Worm (Caenorhabditis elegans): Measurements from ENCODE around the gene cpna-4.
"Not testable (repeated sequence)": the region's sequence is repeated elsewhere in the genome, so short reads cannot be mapped to it uniquely, and the experiment has no call there.

The cpna-4 gene

ce11 chrIV:15361244-15361643 lies at the start of gene cpna-4:
Gene cpna-4, plus strand, starts transcription at chrIV:15361544.
- TF ChIP-seq tra-4 (tag; optimal IDR thresholded peaks at IDR 0.05): no peak
- TF ChIP-seq ets-7 (tag; optimal IDR thresholded peaks at IDR 0.05): no peak
- no peak for TF ChIP-seq ama-1 (optimal IDR thresholded peaks at IDR 0.05)
- no peak for TF ChIP-seq ceh-13 (GFP tag; optimal IDR thresholded peaks at IDR 0.05)

DNA sequence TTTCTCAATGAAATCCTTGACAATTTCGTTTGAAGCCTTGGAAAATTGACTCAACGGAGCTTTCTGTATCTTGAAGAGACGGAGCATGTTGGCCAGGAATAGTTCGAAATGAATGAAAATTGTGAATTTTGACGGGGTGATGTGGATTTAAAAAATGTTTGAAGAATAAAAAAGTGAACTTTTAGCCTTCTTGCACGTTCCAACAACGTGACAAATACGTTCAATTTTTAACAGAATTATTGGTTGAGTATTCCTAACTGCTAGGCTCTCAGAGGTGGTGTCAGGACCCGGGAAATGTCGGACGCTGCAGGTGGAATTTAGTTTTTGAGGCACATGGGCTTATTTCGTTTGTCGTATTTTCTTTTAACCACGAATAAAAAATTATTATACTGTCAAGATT lies 49.8 kb upstream of the cpna-4 start, which contains the start of gene Y73F8A.12:
Y73F8A.12 (minus strand) TSS at position 101 of the 400 bp plus-strand sequence.
- not testable (repeated sequence) for TF ChIP-seq hmbx-1, tra-4, hnd-1 (tag; optimal IDR thresholded peaks at IDR 0.05)

- TF ChIP-seq sea-1 (GFP tag; conservative IDR thresholded peaks at IDR 0.05): no peak
- no peak for TF ChIP-seq hmbx-1 (tag; optimal IDR thresholded peaks at IDR 0.05)
- TF ChIP-seq tbx-37 (GFP tag; conservative IDR thresholded peaks at IDR 0.05): no peak
- no peak for TF ChIP-seq scrt-1 (GFP tag; IDR thresholded peaks at IDR 0.05)
- no peak for TF ChIP-seq aly-1 (tag; optimal IDR thresholded peaks at IDR 0.05)
- TF ChIP-seq flt-1 (GFP tag; IDR thresholded peaks at IDR 0.05): no peak
- no peak for TF ChIP-seq ets-7 (tag; optimal IDR thresholded peaks at IDR 0.05)
- TF ChIP-seq B0310.2 (tag; optimal IDR thresholded peaks at IDR 0.05): no peak
- TF ChIP-seq pes-1 (GFP tag; IDR thresholded peaks at IDR 0.05): no peak
- no peak for TF ChIP-seq hnd-1 (tag; optimal IDR thresholded peaks at IDR 0.05)
- no peak for TF ChIP-seq tbx-11 (GFP tag; IDR thresholded peaks at IDR 0.05)
- no peak for TF ChIP-seq ceh-13 (GFP tag; optimal IDR thresholded peaks at IDR 0.05)
- no peak for TF ChIP-seq hmg-4 (GFP tag; optimal IDR thresholded peaks at IDR 0.05)
- no peak for TF ChIP-seq ceh-36 (tag; optimal IDR thresholded peaks at IDR 0.05)
- TF ChIP-seq tra-4 (tag; optimal IDR thresholded peaks at IDR 0.05): no peak
- TF ChIP-seq ama-1 (optimal IDR thresholded peaks at IDR 0.05): no peak
- TF ChIP-seq F13C5.2 (tag; optimal IDR thresholded peaks at IDR 0.05): no peak
These were observed 49.3 kb upstream of the cpna-4 start, which contains the start of gene Y73F8A.13 for ce11 chrIV:15312008-15312407. Gene Y73F8A.13, plus strand, starts transcription at chrIV:15312247.

DNA sequence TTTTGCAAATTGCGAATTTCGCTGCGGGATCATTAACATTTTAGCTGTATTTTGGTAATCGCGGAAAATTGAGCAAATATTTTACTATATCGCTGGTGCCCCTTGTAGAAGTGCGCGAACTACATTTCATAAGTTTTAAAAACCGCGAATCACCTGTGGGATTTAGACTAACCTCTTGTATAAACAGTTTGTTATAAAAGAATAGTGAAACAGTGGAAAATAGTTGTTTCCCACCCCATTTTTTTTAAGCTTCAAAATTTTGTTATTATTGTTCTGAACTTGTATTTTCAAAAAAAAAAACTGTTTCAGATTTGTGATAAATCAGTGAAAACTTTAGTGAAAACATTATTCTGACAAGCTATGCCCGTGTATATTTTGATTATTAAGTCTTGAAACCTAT lies 45.8 kb upstream of the cpna-4 start:
- TF ChIP-seq tbx-37 (GFP tag; conservative IDR thresholded peaks at IDR 0.05) (no peak), ceh-13 (GFP tag; optimal IDR thresholded peaks at IDR 0.05) (no peak), ceh-36 (tag; optimal IDR thresholded peaks at IDR 0.05) (no peak), tra-4 (tag; optimal IDR thresholded peaks at IDR 0.05) (no peak), ets-7 (tag; optimal IDR thresholded peaks at IDR 0.05) (no peak), ama-1 (optimal IDR thresholded peaks at IDR 0.05) (no peak), hmbx-1 (tag; optimal IDR thresholded peaks at IDR 0.05) (no peak), scrt-1 (GFP tag; IDR thresholded peaks at IDR 0.05) (no peak), F13C5.2 (tag; optimal IDR thresholded peaks at IDR 0.05) (no peak), sea-1 (GFP tag; conservative IDR thresholded peaks at IDR 0.05) (no peak), hnd-1 (tag; optimal IDR thresholded peaks at IDR 0.05) (no peak), hmg-4 (GFP tag; optimal IDR thresholded peaks at IDR 0.05) (no peak), tbx-11 (GFP tag; IDR thresholded peaks at IDR 0.05) (no peak)

DNA sequence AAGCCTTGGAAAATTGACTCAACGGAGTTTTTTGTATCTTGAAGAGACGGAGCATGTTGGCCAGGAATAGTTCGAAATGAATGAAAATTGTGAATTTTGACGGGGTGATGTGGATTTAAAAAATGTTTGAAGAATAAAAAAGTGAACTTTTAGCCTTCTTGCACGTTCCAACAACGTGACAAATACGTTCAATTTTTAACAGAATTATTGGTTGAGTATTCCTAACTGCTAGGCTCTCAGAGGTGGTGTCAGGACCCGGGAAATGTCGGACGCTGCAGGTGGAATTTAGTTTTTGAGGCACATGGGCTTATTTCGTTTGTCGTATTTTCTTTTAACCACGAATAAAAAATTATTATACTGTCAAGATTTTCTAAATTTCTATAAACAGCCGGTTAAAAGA lies 42.4 kb upstream of the cpna-4 start, which contains the start of gene Y73F8A.14:
Y73F8A.14 (minus strand) TSS at position 101 of the 400 bp plus-strand sequence.
- not testable (repeated sequence) for TF ChIP-seq sea-1 (GFP tag; conservative IDR thresholded peaks at IDR 0.05); hnd-1 (tag; optimal IDR thresholded peaks at IDR 0.05); ceh-13 (GFP tag; optimal IDR thresholded peaks at IDR 0.05)

DNA sequence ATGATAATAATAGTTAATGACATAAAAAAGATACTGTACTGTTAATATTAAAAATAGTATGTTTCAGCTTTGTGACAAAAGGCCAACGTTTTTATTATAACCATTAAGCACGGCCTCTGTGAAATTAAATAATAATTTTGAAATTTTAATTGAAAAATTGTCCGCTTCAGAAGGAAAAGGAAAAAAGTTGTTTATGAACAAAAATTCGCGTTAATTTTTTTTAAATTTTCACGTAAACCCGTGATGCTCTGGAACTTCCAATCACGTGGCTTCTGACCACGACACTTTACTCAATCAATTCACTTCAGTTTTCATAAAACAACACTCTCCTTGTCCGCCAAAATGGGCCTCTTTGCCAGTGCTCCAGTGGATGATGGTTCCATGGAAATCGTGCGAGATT lies 40.1 kb upstream of the cpna-4 start, which contains the start of gene Y73F8A.15:
Y73F8A.15 (plus strand) TSS at position 301 of the 400 bp plus-strand sequence.
- no peak for TF ChIP-seq hnd-1 (tag; optimal IDR thresholded peaks at IDR 0.05)
- no peak for TF ChIP-seq tbx-11 (GFP tag; IDR thresholded peaks at IDR 0.05)
- no peak for TF ChIP-seq F13C5.2 (tag; optimal IDR thresholded peaks at IDR 0.05)
- no peak for TF ChIP-seq ceh-36 (tag; optimal IDR thresholded peaks at IDR 0.05)
- no peak for TF ChIP-seq tra-4 (tag; optimal IDR thresholded peaks at IDR 0.05)
- no peak for TF ChIP-seq aly-1 (tag; optimal IDR thresholded peaks at IDR 0.05)

ce11 chrIV:15323593-15323992 lies 37.8 kb upstream of the cpna-4 start, which contains the start of gene tbx-39:
Gene tbx-39, plus strand, starts transcription at chrIV:15323893.
- TF ChIP-seq pes-1 (GFP tag; IDR thresholded peaks at IDR 0.05) (no peak), hnd-1 (tag; optimal IDR thresholded peaks at IDR 0.05) (no peak), F13C5.2 (tag; optimal IDR thresholded peaks at IDR 0.05) (no peak), flt-1 (GFP tag; IDR thresholded peaks at IDR 0.05) (no peak), hmg-4 (GFP tag; optimal IDR thresholded peaks at IDR 0.05) (no peak), ets-7 (tag; optimal IDR thresholded peaks at IDR 0.05) (no peak), ceh-36 (tag; optimal IDR thresholded peaks at IDR 0.05) (no peak), ceh-13 (GFP tag; optimal IDR thresholded peaks at IDR 0.05) (no peak), ama-1 (optimal IDR thresholded peaks at IDR 0.05) (no peak)

ce11 chrIV:15328092-15328491 lies 33.3 kb upstream of the cpna-4 start, which contains the start of gene tbx-40:
Gene tbx-40, minus strand, starts transcription at chrIV:15328192.
- no peak for TF ChIP-seq ama-1 (optimal IDR thresholded peaks at IDR 0.05)

ce11 chrIV:15336778-15337177 lies 24.6 kb upstream of the cpna-4 start, which contains the start of gene irld-59:
Gene irld-59, plus strand, starts transcription at chrIV:15337078.
- TF ChIP-seq tra-4 (tag; optimal IDR thresholded peaks at IDR 0.05) (no peak), tbx-11 (GFP tag; IDR thresholded peaks at IDR 0.05) (no peak), aly-1 (tag; optimal IDR thresholded peaks at IDR 0.05) (no peak), ceh-36 (tag; optimal IDR thresholded peaks at IDR 0.05) (no peak), hnd-1 (tag; optimal IDR thresholded peaks at IDR 0.05) (no peak), ets-7 (tag; optimal IDR thresholded peaks at IDR 0.05) (no peak), sea-1 (GFP tag; conservative IDR thresholded peaks at IDR 0.05) (no peak), ama-1 (optimal IDR thresholded peaks at IDR 0.05) (no peak), hmg-4 (GFP tag; optimal IDR thresholded peaks at IDR 0.05) (no peak), ceh-13 (GFP tag; optimal IDR thresholded peaks at IDR 0.05) (no peak), pes-1 (GFP tag; IDR thresholded peaks at IDR 0.05) (no peak)
